Fruit fly (Drosophila melanogaster) whole organism, embryonic: ENCODE data around the gene mmy.

Source experiments
- Atf-2 ChIP-seq: fragments of 200-800 bp; sonication (Bioruptor generic); optimal IDR thresholded peaks from 2 replicates; lab custom pipeline; 2016; ENCODE audit warnings: missing biosample characterization, missing genetic modification characterization
- Bgb ChIP-seq: fragments of 200-800 bp; sonication (Bioruptor generic); IDR thresholded peaks from 2 replicates; pipeline ENCODE4 v1.3.6; 2022; ENCODE audit warnings: missing biosample characterization, missing genetic modification characterization; ENCODE audit not compliant: partially characterized antibody
- Blimp-1 ChIP-seq: fragments of 200-800 bp; sonication (Bioruptor generic); optimal IDR thresholded peaks from 3 replicates; lab custom pipeline; 2018; ENCODE audit warnings: missing biosample characterization, missing genetic modification characterization, mild to moderate bottlenecking, moderate library complexity, missing genetic modification reagents
- C15 ChIP-seq: fragments of 200-800 bp; sonication (Bioruptor generic); IDR thresholded peaks from 3 replicates; pipeline ENCODE4 v1.3.6; 2022; ENCODE audit warnings: missing biosample characterization, missing genetic modification characterization
- CG10462 ChIP-seq: fragments of 200-800 bp; sonication (Bioruptor generic); optimal IDR thresholded peaks from 2 replicates; lab custom pipeline; 2016; ENCODE audit warnings: missing biosample characterization, missing genetic modification characterization
- CG11398 ChIP-seq: fragments of 200-800 bp; sonication (Bioruptor generic); optimal IDR thresholded peaks from 2 replicates; lab custom pipeline; 2016; ENCODE audit warnings: missing biosample characterization, missing genetic modification characterization
- CG11456 ChIP-seq: fragments of 200-800 bp; sonication (Bioruptor generic); IDR thresholded peaks from 3 replicates; pipeline ENCODE4 v1.3.6; 2022; ENCODE audit warnings: missing biosample characterization, missing genetic modification characterization
- CG11504 ChIP-seq: fragments of 200-800 bp; sonication (Bioruptor generic); optimal IDR thresholded peaks from 3 replicates; lab custom pipeline; 2019; ENCODE audit warnings: missing biosample characterization, mild to moderate bottlenecking, missing genetic modification characterization, moderate library complexity
- CG11695 ChIP-seq: fragments of 200-800 bp; sonication (Bioruptor generic); IDR thresholded peaks from 3 replicates; pipeline ENCODE4 v1.3.6; 2022; ENCODE audit warnings: missing biosample characterization, missing genetic modification characterization
- CG12071 ChIP-seq: fragments of 200-800 bp; sonication (Bioruptor generic); optimal IDR thresholded peaks from 3 replicates; lab custom pipeline; 2018; ENCODE audit warnings: missing biosample characterization, mild to moderate bottlenecking, missing genetic modification characterization
- CG12155 ChIP-seq: fragments of 200-800 bp; sonication (Bioruptor generic); optimal IDR thresholded peaks from 3 replicates; lab custom pipeline; 2016; ENCODE audit warnings: missing biosample characterization, missing genetic modification characterization
- CG12299 ChIP-seq: fragments of 200-800 bp; sonication (Bioruptor generic); optimal IDR thresholded peaks from 2 replicates; lab custom pipeline; 2018; ENCODE audit warnings: missing biosample characterization, mild to moderate bottlenecking, missing genetic modification characterization
- CG12769 ChIP-seq: fragments of 200-800 bp; sonication (Bioruptor generic); optimal IDR thresholded peaks from 2 replicates; lab custom pipeline; 2019; ENCODE audit warnings: missing biosample characterization, mild to moderate bottlenecking, missing genetic modification characterization, moderate library complexity
- CG13424 ChIP-seq: fragments of 200-800 bp; sonication (Bioruptor generic); optimal IDR thresholded peaks from 2 replicates; lab custom pipeline; 2019; ENCODE audit warnings: missing biosample characterization, mild to moderate bottlenecking, missing genetic modification characterization, moderate library complexity
- CG1529 ChIP-seq: fragments of 200-800 bp; sonication (Bioruptor generic); optimal IDR thresholded peaks from 3 replicates; lab custom pipeline; 2018; ENCODE audit warnings: missing biosample characterization, missing genetic modification characterization
- CG17359 ChIP-seq: fragments of 200-800 bp; sonication (Bioruptor generic); optimal IDR thresholded peaks from 3 replicates; lab custom pipeline; 2018; ENCODE audit warnings: missing biosample characterization, mild to moderate bottlenecking, missing genetic modification characterization, moderate library complexity
- CG17385 ChIP-seq: fragments of 200-800 bp; sonication (Bioruptor generic); optimal IDR thresholded peaks from 3 replicates; lab custom pipeline; 2018; ENCODE audit warnings: missing biosample characterization, mild to moderate bottlenecking, missing genetic modification characterization
- CG17612 ChIP-seq: fragments of 200-800 bp; sonication (Bioruptor generic); IDR thresholded peaks from 2 replicates; pipeline ENCODE4 v1.3.6; 2022; ENCODE audit warnings: missing biosample characterization, missing genetic modification characterization
- CG3163 ChIP-seq: fragments of 200-800 bp; sonication (Bioruptor generic); optimal IDR thresholded peaks from 3 replicates; lab custom pipeline; 2016; ENCODE audit warnings: missing biosample characterization, missing genetic modification characterization
- CG32772 ChIP-seq: fragments of 200-800 bp; sonication (Bioruptor generic); IDR thresholded peaks from 2 replicates; pipeline ENCODE4 v1.3.6; 2022; ENCODE audit warnings: missing biosample characterization, missing genetic modification characterization
- CG3281 ChIP-seq: fragments of 200-800 bp; sonication (Bioruptor generic); optimal IDR thresholded peaks from 3 replicates; lab custom pipeline; 2017; ENCODE audit warnings: missing biosample characterization, mild to moderate bottlenecking, missing genetic modification characterization
- CG34422 ChIP-seq: fragments of 200-800 bp; sonication (Bioruptor generic); IDR thresholded peaks from 3 replicates; pipeline ENCODE4 v1.3.6; 2022; ENCODE audit warnings: missing biosample characterization, missing genetic modification characterization
- CG3726 ChIP-seq: fragments of 200-800 bp; sonication (Bioruptor generic); IDR thresholded peaks from 3 replicates; pipeline ENCODE4, ENCODE4 v1.3.6; 2022; ENCODE audit warnings: missing biosample characterization, missing genetic modification characterization
- CG5180 ChIP-seq: fragments of 200-800 bp; sonication (Bioruptor generic); optimal IDR thresholded peaks from 3 replicates; lab custom pipeline; 2017; ENCODE audit warnings: missing biosample characterization, missing genetic modification characterization, mild to moderate bottlenecking, moderate library complexity, missing genetic modification reagents
- CG8388 ChIP-seq: fragments of 200-800 bp; sonication (Bioruptor generic); optimal IDR thresholded peaks from 2 replicates; lab custom pipeline; 2019; ENCODE audit warnings: missing biosample characterization, mild to moderate bottlenecking, missing genetic modification characterization, moderate library complexity
- CG8478 ChIP-seq: fragments of >200 bp; optimal IDR thresholded peaks from 2 replicates; lab custom pipeline; 2018
- CG9609 ChIP-seq: fragments of 200-800 bp; sonication (Bioruptor generic); optimal IDR thresholded peaks from 3 replicates; lab custom pipeline; 2016; ENCODE audit warnings: missing biosample characterization, missing genetic modification characterization
- D ChIP-seq, 2 experiments: fragments of 200-800 bp in 1 of 2; fragments of >200 bp in 1 of 2; sonication (Bioruptor generic) in 1 of 2; optimal IDR thresholded peaks; 2 replicates in 1 of 2; 3 replicates in 1 of 2; lab custom pipeline; 2017; ENCODE audit warnings: mild to moderate bottlenecking in 1 of 2, missing biosample characterization in 1 of 2, missing genetic modification characterization in 1 of 2, missing genetic modification reagents in 1 of 2
- Dll ChIP-seq: fragments of 200-800 bp; sonication (Bioruptor generic); IDR thresholded peaks from 4 replicates; pipeline ENCODE4 v1.3.6; 2022; ENCODE audit warnings: missing biosample characterization, missing genetic modification characterization; ENCODE audit not compliant: partially characterized antibody
- Doc2 ChIP-seq: fragments of 200-800 bp; sonication (Bioruptor generic); IDR thresholded peaks from 2 replicates; pipeline ENCODE4 v1.3.6; 2022; ENCODE audit warnings: missing biosample characterization, missing genetic modification characterization
- Dp ChIP-seq: fragments of 200-800 bp; sonication (Bioruptor generic); optimal IDR thresholded peaks from 2 replicates; lab custom pipeline; 2018; ENCODE audit warnings: missing biosample characterization, mild to moderate bottlenecking, missing genetic modification characterization, moderate library complexity
- HLHmδ ChIP-seq: fragments of 200-800 bp; sonication (Bioruptor generic); optimal IDR thresholded peaks from 2 replicates; lab custom pipeline; 2018; ENCODE audit warnings: missing biosample characterization, mild to moderate bottlenecking, missing genetic modification characterization, moderate library complexity
- Hand ChIP-seq: fragments of 200-800 bp; sonication (Bioruptor generic); optimal IDR thresholded peaks from 2 replicates; lab custom pipeline; 2017; ENCODE audit warnings: mild to moderate bottlenecking, missing biosample characterization, missing genetic modification reagents, missing genetic modification characterization
- Hey ChIP-seq: fragments of 200-800 bp; sonication (Bioruptor generic); optimal IDR thresholded peaks from 3 replicates; lab custom pipeline; 2018; ENCODE audit warnings: missing biosample characterization, mild to moderate bottlenecking, missing genetic modification characterization
- Lim3 ChIP-seq: fragments of 200-800 bp; sonication (Bioruptor generic); IDR thresholded peaks from 2 replicates; pipeline ENCODE4 v1.3.6; 2022; ENCODE audit warnings: missing biosample characterization, missing genetic modification characterization
- Lpt ChIP-seq: fragments of >200 bp; optimal IDR thresholded peaks from 2 replicates; lab custom pipeline; 2018; ENCODE audit warnings: missing biosample characterization, missing genetic modification characterization
- Mrtf ChIP-seq: fragments of 200-800 bp; sonication (Bioruptor generic); IDR thresholded peaks from 3 replicates; pipeline ENCODE4 v1.3.6; 2022; ENCODE audit warnings: missing biosample characterization, missing genetic modification characterization
- NC2α ChIP-seq: fragments of 200-800 bp; sonication (Bioruptor generic); optimal IDR thresholded peaks from 2 replicates; lab custom pipeline; 2016; ENCODE audit warnings: missing biosample characterization, missing genetic modification characterization
- Pdp1 ChIP-seq, 2 experiments: fragments of 200-800 bp; sonication (Bioruptor generic); optimal IDR thresholded peaks; 3 replicates each; lab custom pipeline; 2016; ENCODE audit warnings: missing biosample characterization in 2 of 2, missing genetic modification characterization in 2 of 2, mild to moderate bottlenecking in 1 of 2, moderate library complexity in 1 of 2
- Sin3A ChIP-seq: fragments of >200 bp; optimal IDR thresholded peaks from 2 replicates; lab custom pipeline; 2018
- crc ChIP-seq: fragments of 200-800 bp; sonication (Bioruptor generic); optimal IDR thresholded peaks from 2 replicates; lab custom pipeline; 2016; ENCODE audit warnings: missing biosample characterization, missing genetic modification characterization
- esg ChIP-seq: fragments of 200-800 bp; sonication (Bioruptor generic); conservative IDR thresholded peaks from 2 replicates; pipeline ENCODE4 v1.3.6; 2022; ENCODE audit warnings: missing biosample characterization, missing genetic modification characterization
- exex ChIP-seq: fragments of 200-800 bp; sonication (Bioruptor generic); optimal IDR thresholded peaks from 4 replicates; lab custom pipeline; 2018; ENCODE audit warnings: missing biosample characterization, mild to moderate bottlenecking, missing genetic modification characterization, moderate library complexity
- lola ChIP-seq, 3 experiments: fragments of >200 bp in 2 of 3; fragments of 200-800 bp in 1 of 3; sonication (Bioruptor generic) in 1 of 3; optimal IDR thresholded peaks; 2 replicates each; lab custom pipeline; 2017 to 2019; ENCODE audit warnings: missing biosample characterization in 3 of 3, missing genetic modification characterization in 3 of 3, mild to moderate bottlenecking in 1 of 3, moderate library complexity in 1 of 3
- org-1 ChIP-seq: fragments of 200-800 bp; sonication (Bioruptor generic); optimal IDR thresholded peaks from 2 replicates; lab custom pipeline; 2017; ENCODE audit warnings: missing biosample characterization, missing genetic modification characterization
- otp ChIP-seq: fragments of 200-800 bp; sonication (Bioruptor generic); IDR thresholded peaks from 3 replicates; pipeline ENCODE4, ENCODE4 v1.3.6; 2022; ENCODE audit warnings: missing biosample characterization, missing genetic modification characterization
- slou ChIP-seq: fragments of 200-800 bp; sonication (Bioruptor generic); optimal IDR thresholded peaks from 3 replicates; lab custom pipeline; 2016; ENCODE audit warnings: missing biosample characterization, missing genetic modification characterization
- so ChIP-seq: fragments of 200-800 bp; sonication (Bioruptor generic); IDR thresholded peaks from 3 replicates; pipeline ENCODE4 v1.3.6; 2022; ENCODE audit warnings: missing biosample characterization, missing genetic modification characterization
- tin ChIP-seq: fragments of 200-800 bp; sonication (Bioruptor generic); optimal IDR thresholded peaks from 3 replicates; lab custom pipeline; 2016; ENCODE audit warnings: missing biosample characterization, missing genetic modification characterization
- unc-4 ChIP-seq: fragments of 200-800 bp; sonication (Bioruptor generic); IDR thresholded peaks from 2 replicates; pipeline ENCODE4 v1.3.6; 2022; ENCODE audit warnings: missing biosample characterization, missing genetic modification characterization; ENCODE audit not compliant: partially characterized antibody

The mmy gene

DNA sequence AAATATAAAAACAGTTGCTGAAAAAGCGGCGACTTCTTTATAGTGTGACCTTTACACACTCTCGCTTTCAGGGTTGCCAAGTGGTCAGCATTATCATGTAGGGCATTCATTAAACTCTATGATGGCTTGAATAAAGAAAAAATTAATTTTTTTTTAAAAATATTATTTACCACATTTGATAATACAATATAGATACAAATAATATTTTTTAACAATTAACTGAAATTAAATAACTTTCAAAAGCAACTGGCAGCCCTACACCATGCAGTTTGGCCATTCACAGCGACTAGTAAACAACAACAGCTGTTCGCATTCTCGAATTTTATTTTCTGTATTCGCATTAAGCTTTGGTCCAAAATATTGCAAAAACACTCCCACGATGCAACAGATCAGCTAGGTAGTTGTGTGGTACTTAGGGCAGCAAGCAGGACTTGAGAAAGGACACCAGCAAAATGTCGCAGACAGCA, 17.1 kb upstream of the mmy start, which contains the start of the genes Phf5a and CG31638 (continued):
- TF ChIP-seq HLHmδ (GFP tag; lab: Kevin White, UChicago) (no peak), Dll (GFP tag; lab: Robert Waterston, UW) (0 out of 4 replicates have a peak, but pooled peaks have one; percentile 52), Hey (tag; lab: Kevin White, UChicago) (no peak), so (GFP tag; lab: Robert Waterston, UW) (peak; percentile 87; the same call in 2 of the 3 replicates), slou (GFP tag; lab: Kevin White, UChicago) (peak; percentile 83), CG8478 (lab: Kevin White, UChicago) (no peak), C15 (GFP tag; lab: Robert Waterston, UW) (peak; percentile 93), Lpt (GFP tag; lab: Kevin White, UChicago) (no peak), CG32772 (GFP tag; lab: Robert Waterston, UW) (peak; percentile 98), lola (GFP tag; optimal IDR thresholded peaks at IDR 0.05; lab: Kevin White, UChicago) (peak in 1 of 3 experiments; percentile 73), CG11398 (GFP tag; lab: Kevin White, UChicago) (no peak), CG5180 (GFP tag; lab: Kevin White, UChicago) (peak; percentile 66), Mrtf (GFP tag; lab: Robert Waterston, UW) (peak; percentile 38; the same call in 1 of the 3 replicates), CG17385 (peak; percentile 90), CG12071 (GFP tag; lab: Kevin White, UChicago) (peak; percentile 76), exex (tag; lab: Kevin White, UChicago) (peak; percentile 82), Pdp1 (GFP tag; optimal IDR thresholded peaks at IDR 0.05; lab: Kevin White, UChicago) (peak; percentile 14 to 87), CG13424 (tag; lab: Kevin White, UChicago) (peak; percentile 98), Atf-2 (no peak), Doc2 (GFP tag; lab: Robert Waterston, UW) (peak; percentile 91), CG3281 (GFP tag; lab: Kevin White, UChicago) (peak; percentile 94), CG34422 (GFP tag; lab: Robert Waterston, UW) (peak; percentile 98), org-1 (peak; percentile 63), CG10462 (GFP tag; lab: Kevin White, UChicago) (peak; percentile 94), Lim3 (GFP tag; lab: Robert Waterston, UW) (no peak), crc (GFP tag; lab: Kevin White, UChicago) (peak; percentile 38), Sin3A (lab: Kevin White, UChicago) (peak; percentile 47), tin (GFP tag; lab: Kevin White, UChicago) (peak; percentile 91), Dp (GFP tag; lab: Kevin White, UChicago) (peak; percentile 27), otp (GFP tag; lab: Robert Waterston, UW) (peak; percentile 81; the same call in 2 of the 3 replicates), CG12155 (GFP tag; lab: Kevin White, UChicago) (peak; percentile 76), NC2α (GFP tag; lab: Kevin White, UChicago) (no peak), CG12299 (tag; lab: Kevin White, UChicago) (peak; percentile 58), CG17612 (GFP tag; lab: Robert Waterston, UW) (peak; percentile 94), CG11695 (GFP tag; lab: Robert Waterston, UW) (peak; percentile 93), CG17359 (tag; lab: Kevin White, UChicago) (peak; percentile 99), CG12769 (tag; lab: Kevin White, UChicago) (no peak), CG1529 (GFP tag; lab: Kevin White, UChicago) (peak; percentile 85), Blimp-1 (GFP tag; lab: Kevin White, UChicago) (peak; percentile 99), Hand (GFP tag; lab: Kevin White, UChicago) (peak; percentile 74), unc-4 (GFP tag; lab: Robert Waterston, UW) (peak; percentile 39; the same call in 1 of the 2 replicates), Bgb (GFP tag; lab: Robert Waterston, UW) (no peak; the same call in 1 of the 2 replicates), D (optimal IDR thresholded peaks at IDR 0.05; lab: Kevin White, UChicago) (no peak), D (GFP tag; optimal IDR thresholded peaks at IDR 0.05; lab: Kevin White, UChicago) (peak; percentile 90), CG3163 (GFP tag; lab: Kevin White, UChicago) (no peak), CG3726 (peak; percentile 96), CG11456 (GFP tag; lab: Robert Waterston, UW) (0 out of 3 replicates have a peak, but pooled peaks have one; percentile 59), esg (peak; percentile 65), CG11504 (tag; lab: Kevin White, UChicago) (no peak), CG8388 (peak; percentile 96), CG9609 (GFP tag; lab: Kevin White, UChicago) (peak; percentile 73)
